Worm (Caenorhabditis elegans): ENCODE data around the gene str-185.
A peak's percentile ranks its signal among the peaks of the same experiment; 100 is the strongest.

Gene str-185

DNA sequence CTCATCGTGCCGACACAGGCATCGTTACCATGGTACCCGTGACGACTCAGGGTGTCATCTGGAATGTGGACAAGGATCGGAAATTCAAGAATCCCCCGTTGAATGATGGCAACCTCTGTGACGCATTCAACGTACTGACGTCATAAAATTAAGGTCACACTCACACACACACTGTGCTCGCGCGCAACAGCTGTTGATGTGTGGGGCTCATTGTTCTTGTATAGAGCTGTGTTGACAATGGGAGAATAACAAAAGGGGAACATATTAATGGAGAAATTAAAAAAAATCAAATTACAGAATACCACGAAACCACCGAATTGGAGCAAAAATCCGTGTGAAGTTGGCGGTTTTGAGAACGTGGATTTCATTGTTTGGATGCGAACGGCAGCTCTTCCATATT lies 18.5 kb upstream of the str-185 start:
- TF ChIP-seq flt-1 (GFP tag; IDR thresholded peaks at IDR 0.05): no peak
- no peak for TF ChIP-seq T22C8.4 (GFP tag; IDR thresholded peaks at IDR 0.05)
- TF ChIP-seq ztf-29 (GFP tag; IDR thresholded peaks at IDR 0.05): no peak
- TF ChIP-seq tab-1 (GFP tag; IDR thresholded peaks at IDR 0.05): no peak
- TF ChIP-seq cog-1 (tag; optimal IDR thresholded peaks at IDR 0.05): no peak
- TF ChIP-seq klf-2 (GFP tag; conservative IDR thresholded peaks at IDR 0.05): no peak
- TF ChIP-seq ref-1 (GFP tag; conservative IDR thresholded peaks at IDR 0.05): no peak

DNA sequence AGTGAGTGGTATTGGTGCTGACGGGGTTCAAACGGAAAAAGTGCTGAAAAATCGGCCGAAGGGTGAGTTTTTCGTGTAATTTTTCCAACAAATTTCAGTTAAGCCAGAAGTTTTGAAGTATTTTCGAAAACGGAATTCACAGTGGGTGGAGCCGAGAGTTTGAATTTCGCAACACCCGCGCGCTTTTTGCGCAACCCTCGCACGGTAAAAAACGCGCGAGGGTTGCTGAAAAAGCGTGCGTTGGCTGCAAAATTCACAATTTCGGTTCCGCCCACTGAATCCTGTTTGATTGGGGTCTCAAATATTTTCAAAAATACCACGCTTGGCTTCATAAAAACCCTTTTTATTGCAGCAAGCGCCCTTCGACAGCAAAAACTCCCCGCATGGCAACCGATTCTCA lies 17.6 kb upstream of the str-185 start:
- TF ChIP-seq flt-1 (GFP tag; IDR thresholded peaks at IDR 0.05) (no peak), T22C8.4 (GFP tag; IDR thresholded peaks at IDR 0.05) (no peak), cog-1 (tag; optimal IDR thresholded peaks at IDR 0.05) (no peak), klf-2 (GFP tag; conservative IDR thresholded peaks at IDR 0.05) (no peak), ztf-23 (GFP tag; IDR thresholded peaks at IDR 0.05) (no peak), tab-1 (GFP tag; IDR thresholded peaks at IDR 0.05) (no peak), ztf-29 (GFP tag; IDR thresholded peaks at IDR 0.05) (no peak), ref-1 (GFP tag; conservative IDR thresholded peaks at IDR 0.05) (no peak), med-1 (GFP tag; optimal IDR thresholded peaks at IDR 0.05; ENCODE audit: insufficient read depth) (no peak)

DNA sequence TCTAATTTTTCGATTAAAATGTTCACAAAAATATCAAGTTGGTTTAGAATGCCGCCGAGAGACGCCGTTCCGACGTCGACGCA lies 17.3 kb upstream of the str-185 start, which contains the start of gene chat-1:
chat-1 (plus strand) TSS at position 48 of the 83 bp plus-strand sequence.
- TF ChIP-seq ztf-29 (GFP tag; IDR thresholded peaks at IDR 0.05) (no peak), T22C8.4 (GFP tag; IDR thresholded peaks at IDR 0.05) (0 out of 2 replicates have a peak, but pooled peaks have one; percentile 1), tab-1 (GFP tag; IDR thresholded peaks at IDR 0.05) (no peak)

DNA sequence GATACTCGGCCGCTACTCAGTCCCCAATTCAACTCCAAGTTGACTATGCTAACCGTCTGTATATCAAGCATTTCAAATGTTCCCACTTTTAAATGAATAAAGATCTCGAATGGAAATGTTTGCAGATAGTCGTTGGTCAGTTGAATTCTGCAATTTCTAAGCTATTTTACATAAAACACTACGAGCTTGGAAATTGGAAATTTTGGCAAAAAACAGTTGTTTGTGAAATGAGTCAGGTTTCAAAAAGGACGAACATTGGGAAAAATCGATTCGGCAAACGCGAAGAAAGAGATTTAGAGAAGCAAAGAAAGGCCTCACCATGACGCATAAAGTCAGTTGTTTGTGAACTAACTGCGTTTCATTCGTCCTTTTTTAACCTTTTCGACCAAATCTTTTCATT lies 17.1 kb upstream of the str-185 start:
- TF ChIP-seq T22C8.4 (GFP tag; IDR thresholded peaks at IDR 0.05) (peak; percentile 82), flt-1 (GFP tag; IDR thresholded peaks at IDR 0.05) (no peak)

DNA sequence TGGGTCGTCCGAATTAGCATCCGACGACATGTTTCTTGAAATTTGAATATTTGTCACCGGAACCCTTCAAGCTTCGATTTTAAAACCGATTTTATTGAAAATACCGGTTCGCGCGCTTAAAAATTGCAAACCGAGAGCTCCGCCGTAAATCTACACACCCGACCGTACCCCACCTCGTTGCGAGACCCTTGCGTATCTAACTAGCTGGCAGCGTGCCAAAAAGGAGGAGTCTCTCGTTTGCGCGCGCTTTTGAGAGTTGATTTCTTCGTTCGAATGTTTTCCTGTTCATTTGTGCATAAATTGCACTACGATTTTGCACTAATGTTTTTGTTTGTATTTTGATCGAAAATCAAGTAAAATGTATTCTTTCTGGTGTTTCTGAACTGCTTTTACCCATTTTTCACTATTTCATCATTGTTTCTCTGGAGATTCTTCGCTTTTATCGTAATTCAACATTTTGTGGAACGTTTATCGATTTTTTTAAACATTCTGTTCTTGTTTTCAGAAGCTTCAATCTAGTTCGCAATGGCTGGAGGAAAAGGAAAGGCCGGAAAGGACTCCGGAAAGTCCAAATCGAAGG lies 16.0 kb upstream of the str-185 start, which contains the start of the genes wapl-1 and htz-1:
wapl-1 (minus strand) TSS at position 30 of the 580 bp plus-strand sequence.
htz-1 (plus strand) TSS at position 506 of the 580 bp plus-strand sequence.
- no peak for TF ChIP-seq T22C8.4 (GFP tag; IDR thresholded peaks at IDR 0.05)
- TF ChIP-seq tab-1 (GFP tag; IDR thresholded peaks at IDR 0.05): no peak
- TF ChIP-seq flt-1 (GFP tag; IDR thresholded peaks at IDR 0.05): peak; percentile 80
- peak; percentile 32 for TF ChIP-seq cog-1 (tag; optimal IDR thresholded peaks at IDR 0.05)
- TF ChIP-seq ztf-23 (GFP tag; IDR thresholded peaks at IDR 0.05): 0 out of 2 replicates have a peak, but pooled peaks have one; percentile 54
- TF ChIP-seq klf-2 (GFP tag; conservative IDR thresholded peaks at IDR 0.05): no peak
- no peak for TF ChIP-seq ref-1 (GFP tag; conservative IDR thresholded peaks at IDR 0.05)
- no peak for TF ChIP-seq med-1 (GFP tag; optimal IDR thresholded peaks at IDR 0.05; ENCODE audit: insufficient read depth)
- no peak for TF ChIP-seq ztf-29 (GFP tag; IDR thresholded peaks at IDR 0.05)

DNA sequence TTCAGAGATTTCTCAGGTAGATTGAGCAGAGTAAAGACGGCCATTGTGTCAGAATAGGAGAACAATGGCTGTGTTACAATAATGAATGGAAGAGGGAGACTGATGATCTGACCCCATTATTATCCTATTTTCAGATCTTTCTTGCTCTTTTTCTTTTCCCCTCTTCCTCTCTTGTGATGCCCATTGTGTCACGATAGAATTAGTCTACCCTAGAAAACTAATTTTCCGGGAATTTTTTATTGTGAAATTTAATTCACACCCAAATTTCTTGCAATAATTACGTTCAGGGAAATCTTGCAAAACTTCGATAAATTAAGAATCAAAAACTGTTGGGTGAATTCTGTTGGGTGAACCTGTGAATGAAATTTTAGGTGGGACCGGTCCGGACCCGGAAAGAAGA lies 11.3 kb upstream of the str-185 start, which contains the start of gene fbxb-75:
fbxb-75 (minus strand) TSS at position 101 of the 400 bp plus-strand sequence.
- TF ChIP-seq ref-1 (GFP tag; conservative IDR thresholded peaks at IDR 0.05) (no peak), med-1 (GFP tag; optimal IDR thresholded peaks at IDR 0.05; ENCODE audit: insufficient read depth) (no peak), ztf-29 (GFP tag; IDR thresholded peaks at IDR 0.05) (no peak), flt-1 (GFP tag; IDR thresholded peaks at IDR 0.05) (no peak), cog-1 (tag; optimal IDR thresholded peaks at IDR 0.05) (no peak), ztf-23 (GFP tag; IDR thresholded peaks at IDR 0.05) (no peak), tab-1 (GFP tag; IDR thresholded peaks at IDR 0.05) (no peak), klf-2 (GFP tag; conservative IDR thresholded peaks at IDR 0.05) (no peak), T22C8.4 (GFP tag; IDR thresholded peaks at IDR 0.05) (no peak)

DNA sequence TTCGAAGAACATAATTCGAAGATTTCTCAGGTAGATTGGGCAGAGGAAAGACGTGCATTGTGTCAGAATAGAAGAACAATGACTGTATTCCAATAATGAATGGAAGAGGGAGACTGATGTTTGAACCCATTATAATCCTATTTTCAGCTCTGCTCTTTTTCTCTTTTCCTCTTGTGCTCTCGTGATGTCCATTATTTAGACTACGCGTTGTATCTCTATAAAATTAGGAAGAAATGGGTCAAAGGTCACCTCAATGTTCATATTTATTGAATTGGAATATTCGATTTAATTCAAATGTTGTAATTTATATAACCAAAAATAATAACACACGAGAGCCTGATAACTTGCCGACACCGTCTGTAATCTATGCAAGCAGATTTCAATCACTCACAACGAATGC lies 9.4 kb upstream of the str-185 start, which contains the start of gene fbxb-74:
fbxb-74 (minus strand) TSS at position 101 of the 400 bp plus-strand sequence.
- no peak for TF ChIP-seq ztf-29 (GFP tag; IDR thresholded peaks at IDR 0.05)
- TF ChIP-seq T22C8.4 (GFP tag; IDR thresholded peaks at IDR 0.05): no peak
- no peak for TF ChIP-seq cog-1 (tag; optimal IDR thresholded peaks at IDR 0.05)
- TF ChIP-seq ztf-23 (GFP tag; IDR thresholded peaks at IDR 0.05): no peak
- no peak for TF ChIP-seq flt-1 (GFP tag; IDR thresholded peaks at IDR 0.05)
- TF ChIP-seq klf-2 (GFP tag; conservative IDR thresholded peaks at IDR 0.05): no peak
- TF ChIP-seq med-1 (GFP tag; optimal IDR thresholded peaks at IDR 0.05; ENCODE audit: insufficient read depth): no peak

DNA sequence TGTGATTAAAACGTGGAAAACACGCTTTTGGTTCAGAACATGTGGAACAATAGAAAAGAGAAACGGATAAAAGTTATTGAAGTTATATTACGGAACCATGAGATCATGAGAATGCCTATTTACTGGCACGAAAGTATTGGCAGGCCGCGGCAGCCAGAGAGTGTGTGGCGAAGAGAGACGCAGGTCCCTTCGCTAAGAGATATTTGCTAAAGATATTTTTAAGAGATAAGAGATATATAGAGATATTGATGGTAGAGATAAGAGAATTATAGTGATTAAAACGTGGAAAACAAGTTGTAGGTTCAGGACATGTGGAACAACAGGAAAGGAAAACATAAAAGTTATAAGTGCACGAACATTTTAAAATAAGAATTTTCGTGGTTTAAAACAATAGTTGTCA lies 8.0 kb upstream of the str-185 start:
- no peak for TF ChIP-seq ref-1 (GFP tag; conservative IDR thresholded peaks at IDR 0.05)
- TF ChIP-seq klf-2 (GFP tag; conservative IDR thresholded peaks at IDR 0.05): no peak
- TF ChIP-seq med-1 (GFP tag; optimal IDR thresholded peaks at IDR 0.05; ENCODE audit: insufficient read depth): no peak
- TF ChIP-seq T22C8.4 (GFP tag; IDR thresholded peaks at IDR 0.05): no peak
- no peak for TF ChIP-seq tab-1 (GFP tag; IDR thresholded peaks at IDR 0.05)
- TF ChIP-seq ztf-29 (GFP tag; IDR thresholded peaks at IDR 0.05): no peak

DNA sequence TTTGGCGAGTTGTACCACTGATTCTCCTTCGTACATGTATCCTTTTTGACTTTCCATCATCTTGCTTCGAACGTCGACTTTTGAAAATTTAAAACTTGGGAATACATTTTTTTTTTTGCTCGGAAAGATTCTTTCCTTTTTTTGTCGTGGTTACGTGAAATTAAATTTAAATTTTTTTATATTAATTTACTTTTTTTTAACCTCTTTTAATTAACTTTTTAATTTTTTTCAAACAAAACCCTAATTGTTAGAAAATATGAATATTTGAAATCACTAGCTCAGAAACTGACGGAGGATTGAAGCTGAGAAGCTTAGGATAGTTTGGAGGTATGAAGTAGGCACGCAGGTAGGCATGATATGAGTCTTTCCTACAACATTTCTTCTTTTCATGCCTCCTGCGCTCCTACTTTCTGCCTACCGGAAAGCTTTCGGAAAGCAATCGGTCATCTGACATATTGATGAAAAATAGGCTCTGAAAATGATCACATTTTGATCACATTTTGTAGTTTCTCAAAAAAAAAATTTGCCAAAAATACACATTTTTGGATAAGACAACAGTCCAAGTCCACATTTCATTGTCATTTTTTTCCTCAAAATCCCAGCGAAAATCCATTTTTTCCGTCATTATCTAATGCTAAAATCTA lies 4.8 kb upstream of the str-185 start, which contains the start of the genes R08C7.8 and R08C7.4:
R08C7.8 (minus strand) TSS at position 101 of the 644 bp plus-strand sequence.
R08C7.4 (plus strand) TSS at position 594 of the 644 bp plus-strand sequence.
- TF ChIP-seq ztf-23 (GFP tag; IDR thresholded peaks at IDR 0.05): no peak
- TF ChIP-seq tab-1 (GFP tag; IDR thresholded peaks at IDR 0.05): no peak
- no peak for TF ChIP-seq med-1 (GFP tag; optimal IDR thresholded peaks at IDR 0.05; ENCODE audit: insufficient read depth)
- TF ChIP-seq cog-1 (tag; optimal IDR thresholded peaks at IDR 0.05): no peak
- no peak for TF ChIP-seq flt-1 (GFP tag; IDR thresholded peaks at IDR 0.05)
- no peak for TF ChIP-seq ref-1 (GFP tag; conservative IDR thresholded peaks at IDR 0.05)
- no peak for TF ChIP-seq ztf-29 (GFP tag; IDR thresholded peaks at IDR 0.05)
- no peak for TF ChIP-seq T22C8.4 (GFP tag; IDR thresholded peaks at IDR 0.05)
- TF ChIP-seq klf-2 (GFP tag; conservative IDR thresholded peaks at IDR 0.05): no peak

DNA sequence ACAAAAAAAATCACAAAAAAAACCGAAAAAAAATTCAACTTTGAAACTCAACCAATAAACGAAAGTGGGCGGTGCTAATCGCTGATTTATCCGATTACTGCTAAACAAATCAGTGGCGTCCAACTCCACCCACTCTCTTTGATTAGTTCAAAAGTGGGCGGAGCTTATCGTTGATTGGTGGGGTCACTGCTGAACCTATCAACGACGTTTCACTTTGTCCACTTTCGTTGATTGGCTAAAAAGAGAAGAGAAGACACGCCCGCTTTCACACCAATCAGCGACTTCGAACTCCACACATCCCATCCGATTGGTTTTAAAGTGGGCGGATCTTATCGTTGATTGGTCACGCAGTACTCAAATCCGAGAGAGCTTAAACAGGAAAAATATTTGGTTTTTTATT lies 5.9 kb downstream of the str-185 start:
- no peak for TF ChIP-seq cog-1 (tag; optimal IDR thresholded peaks at IDR 0.05)
- no peak for TF ChIP-seq tab-1 (GFP tag; IDR thresholded peaks at IDR 0.05)
- TF ChIP-seq ztf-29 (GFP tag; IDR thresholded peaks at IDR 0.05): no peak
- no peak for TF ChIP-seq med-1 (GFP tag; optimal IDR thresholded peaks at IDR 0.05; ENCODE audit: insufficient read depth)
- no peak for TF ChIP-seq T22C8.4 (GFP tag; IDR thresholded peaks at IDR 0.05)
- no peak for TF ChIP-seq flt-1 (GFP tag; IDR thresholded peaks at IDR 0.05)
- no peak for TF ChIP-seq klf-2 (GFP tag; conservative IDR thresholded peaks at IDR 0.05)
- no peak for TF ChIP-seq ref-1 (GFP tag; conservative IDR thresholded peaks at IDR 0.05)
- TF ChIP-seq ztf-23 (GFP tag; IDR thresholded peaks at IDR 0.05): no peak

Data from whole organism, midembryonic.